Fruit fly (Drosophila melanogaster) whole organism, embryonic: ENCODE results near the gene CG1307.

Experiments
- CG11696 ChIP-seq: fragments of 200-800 bp; sonication (Bioruptor generic); IDR thresholded peaks from 2 replicates; pipeline ENCODE4 v1.3.6; 2022; ENCODE audit warnings: missing biosample characterization, missing genetic modification characterization
- CG17612 ChIP-seq: fragments of 200-800 bp; sonication (Bioruptor generic); IDR thresholded peaks from 2 replicates; pipeline ENCODE4 v1.3.6; 2022; ENCODE audit warnings: missing biosample characterization, missing genetic modification characterization
- CG31224 ChIP-seq: fragments of 200-800 bp; sonication (Bioruptor generic); IDR thresholded peaks from 2 replicates; pipeline ENCODE4 v1.3.6; 2022; ENCODE audit warnings: missing biosample characterization, missing genetic modification characterization
- CG31388 ChIP-seq: fragments of 200-800 bp; sonication (Bioruptor generic); optimal IDR thresholded peaks from 2 replicates; lab custom pipeline; 2016; ENCODE audit warnings: missing biosample characterization, missing genetic modification characterization
- CG34422 ChIP-seq: fragments of 200-800 bp; sonication (Bioruptor generic); IDR thresholded peaks from 3 replicates; pipeline ENCODE4 v1.3.6; 2022; ENCODE audit warnings: missing biosample characterization, missing genetic modification characterization
- CG6175 ChIP-seq: fragments of 200-800 bp; sonication (Bioruptor generic); IDR thresholded peaks from 3 replicates; pipeline ENCODE4 v1.3.6; 2022; ENCODE audit warnings: missing biosample characterization, missing genetic modification characterization
- CG6854 ChIP-seq: fragments of 200-800 bp; sonication (Bioruptor generic); optimal IDR thresholded peaks from 3 replicates; lab custom pipeline; 2017; ENCODE audit warnings: missing biosample characterization, mild to moderate bottlenecking, missing genetic modification characterization
- CG8359 ChIP-seq: fragments of 200-800 bp; sonication (Bioruptor generic); optimal IDR thresholded peaks from 2 replicates; lab custom pipeline; 2017; ENCODE audit warnings: missing biosample characterization, mild to moderate bottlenecking, missing genetic modification characterization, borderline replicate concordance
- CHES-1-like ChIP-seq: fragments of 200-800 bp; sonication (Bioruptor generic); optimal IDR thresholded peaks from 2 replicates; lab custom pipeline; 2016; ENCODE audit warnings: missing biosample characterization, missing genetic modification characterization
- Dref ChIP-seq: fragments of 200-800 bp; sonication (Bioruptor generic); IDR thresholded peaks from 2 replicates; pipeline ENCODE4 v1.3.6; 2022; ENCODE audit warnings: missing biosample characterization, missing genetic modification characterization
- Hr51 ChIP-seq, 2 experiments: fragments of 200-800 bp; sonication (Bioruptor generic); optimal IDR thresholded peaks; 2 replicates in 1 of 2; 3 replicates in 1 of 2; lab custom pipeline; 2016 to 2018; ENCODE audit warnings: missing biosample characterization in 2 of 2, missing genetic modification characterization in 2 of 2, mild to moderate bottlenecking in 1 of 2, moderate library complexity in 1 of 2
- eve ChIP-seq, 2 experiments: fragments of >200 bp; optimal IDR thresholded peaks; 2 replicates each; lab custom pipeline; 2017; ENCODE audit warnings: missing biosample characterization in 2 of 2, missing genetic modification characterization in 2 of 2
- gt ChIP-seq: fragments of 200-800 bp; sonication (Bioruptor generic); IDR thresholded peaks from 2 replicates; pipeline ENCODE4 v1.3.6; 2022; ENCODE audit warnings: missing biosample characterization, missing genetic modification characterization
- klu ChIP-seq: fragments of 200-800 bp; sonication (Bioruptor generic); IDR thresholded peaks from 2 replicates; pipeline ENCODE4 v1.3.6; 2022; ENCODE audit warnings: missing biosample characterization, missing genetic modification characterization
- otp ChIP-seq: fragments of 200-800 bp; sonication (Bioruptor generic); IDR thresholded peaks from 3 replicates; pipeline ENCODE4, ENCODE4 v1.3.6; 2022; ENCODE audit warnings: missing biosample characterization, missing genetic modification characterization
- scrt ChIP-seq: fragments of 200-800 bp; sonication (Bioruptor generic); optimal IDR thresholded peaks from 2 replicates; lab custom pipeline; 2018; ENCODE audit warnings: missing biosample characterization, mild to moderate bottlenecking, missing genetic modification characterization, moderate library complexity
- ttk ChIP-seq: fragments of 200-800 bp; sonication (Bioruptor generic); IDR thresholded peaks from 2 replicates; pipeline ENCODE4 v2.1.2; 2022; ENCODE audit warnings: missing biosample characterization, missing genetic modification characterization

Gene CG1307

DNA sequence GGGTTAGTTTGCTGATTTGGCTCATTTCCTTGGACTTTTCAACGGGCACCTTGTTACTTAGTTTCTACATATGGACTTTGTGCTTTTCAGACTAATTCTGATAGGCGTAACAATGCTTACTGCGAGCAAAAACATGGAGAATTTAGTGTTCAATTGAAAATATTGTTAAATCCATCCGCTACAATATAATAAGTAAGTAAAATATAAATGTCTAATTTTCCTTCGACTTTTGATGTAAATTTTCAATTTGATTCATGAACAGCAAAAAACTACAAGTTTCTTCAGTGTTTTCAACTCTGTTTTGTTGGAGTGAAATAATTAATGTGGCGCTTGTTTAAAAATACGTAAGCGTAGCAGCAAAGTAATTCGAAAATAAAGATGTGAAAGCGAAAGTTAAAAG is 48.4 kb downstream of the CG1307 start, which contains the start of gene glob2:
glob2 (minus strand) TSS at position 101 of the 400 bp plus-strand sequence.
- TF ChIP-seq klu (GFP tag; lab: Robert Waterston, UW), result no peak
- no peak for TF ChIP-seq CHES-1-like (GFP tag; lab: Kevin White, UChicago)
- no peak for TF ChIP-seq eve (GFP tag; optimal IDR thresholded peaks at IDR 0.05; lab: Kevin White, UChicago)
- TF ChIP-seq gt, result no peak
- TF ChIP-seq CG17612 (GFP tag; lab: Robert Waterston, UW), result no peak
- no peak for TF ChIP-seq Dref
- no peak for TF ChIP-seq CG8359
- TF ChIP-seq CG6175, result no peak
- TF ChIP-seq CG31224, result no peak
- no peak for TF ChIP-seq Hr51 (GFP tag; optimal IDR thresholded peaks at IDR 0.05; lab: Kevin White, UChicago)
- TF ChIP-seq CG11696 (GFP tag; lab: Robert Waterston, UW), result no peak
- TF ChIP-seq ttk, result no peak
- TF ChIP-seq scrt (GFP tag; lab: Kevin White, UChicago), result no peak
- no peak for TF ChIP-seq CG6854
- TF ChIP-seq CG34422 (GFP tag; lab: Robert Waterston, UW), result no peak
- TF ChIP-seq otp (GFP tag; lab: Robert Waterston, UW), result no peak
- TF ChIP-seq CG31388, result no peak
